Worm (Caenorhabditis elegans) whole organism, L1 larva: Measurements from ENCODE around the gene fbxb-49.
"Not testable (repeated sequence)": the region's sequence is repeated elsewhere in the genome, so short reads cannot be mapped to it uniquely, and the experiment has no call there.

Experiments used
- ama-1 ChIP-seq: fragments of 150-350 bp; optimal IDR thresholded peaks from 2 replicates; lab custom pipeline; 2014
- ceh-8 ChIP-seq: fragments of 200-800 bp; sonication (Bioruptor generic); optimal IDR thresholded peaks from 2 replicates; lab custom pipeline; 2018; ENCODE audit warnings: mild to moderate bottlenecking, missing genetic modification characterization, moderate library complexity, missing compliant biosample characterization
- ces-1 ChIP-seq: fragments of 150-350 bp; optimal IDR thresholded peaks from 2 replicates; lab custom pipeline; 2014; ENCODE audit warnings: missing biosample characterization, missing genetic modification reagents, missing genetic modification characterization
- efl-1 ChIP-seq, 4 experiments: fragments of 150-350 bp; optimal IDR thresholded peaks in 3 of 4; peaks in 1 of 4; 1 replicate in 1 of 4; 2 replicates in 3 of 4; lab custom pipeline; 2014; ENCODE audit warnings: missing biosample characterization in 2 of 4, missing genetic modification characterization in 2 of 4, missing genetic modification reagents in 2 of 4
- egl-27 ChIP-seq, 2 experiments: fragments of 150-350 bp in 1 of 2; sonication (generic microtip); optimal IDR thresholded peaks; 3 replicates each; lab custom pipeline; 2017 to 2018; ENCODE audit warnings: missing biosample characterization in 2 of 2, missing genetic modification characterization in 2 of 2, missing genetic modification reagents in 2 of 2
- elt-3 ChIP-seq, 6 experiments: fragments of 150-350 bp in 1 of 6; sonication (generic microtip); optimal IDR thresholded peaks; 2 replicates each; lab custom pipeline; 2017 to 2018; ENCODE audit warnings: missing biosample characterization in 6 of 6, missing genetic modification characterization in 6 of 6, inconsistent platforms in 1 of 6
- ets-5 ChIP-seq: fragments of 200-800 bp; sonication (Bioruptor generic); IDR thresholded peaks from 2 replicates; pipeline ENCODE4 v1.3.6; 2022; ENCODE audit warnings: missing genetic modification characterization, missing compliant biosample characterization
- fkh-4 ChIP-seq: sonication (generic microtip); optimal IDR thresholded peaks from 2 replicates; lab custom pipeline; 2016; ENCODE audit warnings: missing compliant biosample characterization, missing genetic modification characterization, borderline replicate concordance
- fkh-8 ChIP-seq: sonication (generic microtip); optimal IDR thresholded peaks from 2 replicates; lab custom pipeline; 2016; ENCODE audit warnings: mild to moderate bottlenecking, missing genetic modification characterization, missing compliant biosample characterization
- fos-1 ChIP-seq: fragments of 150-350 bp; optimal IDR thresholded peaks from 2 replicates; lab custom pipeline; 2014; ENCODE audit warnings: missing biosample characterization, missing genetic modification characterization
- irx-1 ChIP-seq: sonication (generic microtip); optimal IDR thresholded peaks from 2 replicates; lab custom pipeline; 2016; ENCODE audit warnings: missing genetic modification characterization, missing compliant biosample characterization
- jun-1 ChIP-seq: fragments of 150-350 bp; optimal IDR thresholded peaks from 2 replicates; lab custom pipeline; 2014; ENCODE audit warnings: missing biosample characterization, missing genetic modification reagents, missing genetic modification characterization
- lin-14 ChIP-seq: fragments of 200-800 bp; sonication (Bioruptor generic); optimal IDR thresholded peaks from 2 replicates; lab custom pipeline; 2018; ENCODE audit warnings: mild to moderate bottlenecking, missing genetic modification characterization, moderate library complexity, missing compliant biosample characterization
- lin-35 ChIP-seq, 2 experiments: fragments of 150-350 bp; optimal IDR thresholded peaks; 2 replicates each; lab custom pipeline; 2014; ENCODE audit warnings: missing biosample characterization in 2 of 2, missing genetic modification characterization in 2 of 2, missing genetic modification reagents in 2 of 2
- lin-39 ChIP-seq: fragments of 150-350 bp; optimal IDR thresholded peaks from 2 replicates; lab custom pipeline; 2014; ENCODE audit warnings: missing biosample characterization, missing genetic modification reagents, missing genetic modification characterization
- lsy-2 ChIP-seq, 2 experiments: fragments of 150-350 bp; optimal IDR thresholded peaks; 2 replicates each; lab custom pipeline; 2014; ENCODE audit warnings: missing biosample characterization in 2 of 2, missing genetic modification characterization in 2 of 2
- mep-1 ChIP-seq: fragments of 150-350 bp; optimal IDR thresholded peaks from 2 replicates; lab custom pipeline; 2014; ENCODE audit warnings: missing biosample characterization, missing genetic modification characterization
- nhr-19 ChIP-seq: fragments of 200-800 bp; sonication (Bioruptor generic); conservative IDR thresholded peaks from 2 replicates; pipeline ENCODE4 v1.3.6; 2022; ENCODE audit warnings: missing genetic modification characterization, missing compliant biosample characterization
- nhr-237 ChIP-seq: fragments of 150-350 bp; optimal IDR thresholded peaks from 2 replicates; lab custom pipeline; 2014; ENCODE audit warnings: missing biosample characterization, missing genetic modification characterization
- nhr-76 ChIP-seq: sonication (generic microtip); optimal IDR thresholded peaks from 2 replicates; lab custom pipeline; 2017; ENCODE audit warnings: missing biosample characterization, missing genetic modification characterization
- nhr-84 ChIP-seq: sonication (generic microtip); optimal IDR thresholded peaks from 2 replicates; lab custom pipeline; 2017; ENCODE audit warnings: missing biosample characterization, missing genetic modification characterization
- pag-3 ChIP-seq: sonication (generic microtip); optimal IDR thresholded peaks from 2 replicates; lab custom pipeline; 2017; ENCODE audit warnings: missing genetic modification characterization, mild to moderate bottlenecking, missing compliant biosample characterization, antibody characterized with exemption, borderline replicate concordance; ENCODE audit not compliant: insufficient read depth
- sptf-1 ChIP-seq: fragments of 150-350 bp; optimal IDR thresholded peaks from 2 replicates; lab custom pipeline; 2014; ENCODE audit warnings: missing biosample characterization, missing genetic modification characterization
- tbx-2 ChIP-seq: sonication (generic microtip); optimal IDR thresholded peaks from 2 replicates; lab custom pipeline; 2016; ENCODE audit warnings: missing genetic modification characterization, missing compliant biosample characterization
- vab-15 ChIP-seq: sonication (generic microtip); optimal IDR thresholded peaks from 2 replicates; lab custom pipeline; 2017; ENCODE audit warnings: missing genotype, mild to moderate bottlenecking, missing genetic modification characterization, missing compliant biosample characterization
- xbp-1 ChIP-seq: sonication (generic microtip); optimal IDR thresholded peaks from 2 replicates; lab custom pipeline; 2016; ENCODE audit warnings: missing genetic modification characterization, missing compliant biosample characterization
- zag-1 ChIP-seq: fragments of 150-350 bp; optimal IDR thresholded peaks from 2 replicates; lab custom pipeline; 2014; ENCODE audit warnings: missing biosample characterization, missing genetic modification characterization
- ztf-11 ChIP-seq, 2 experiments: sonication (generic microtip); optimal IDR thresholded peaks; 2 replicates each; lab custom pipeline; 2016 to 2017; ENCODE audit warnings: missing genetic modification characterization in 2 of 2, missing biosample characterization in 1 of 2, missing compliant biosample characterization in 1 of 2
- ztf-4 ChIP-seq: fragments of 150-350 bp; optimal IDR thresholded peaks from 2 replicates; lab custom pipeline; 2014; ENCODE audit warnings: missing biosample characterization, missing genetic modification characterization

The fbxb-49 gene

DNA sequence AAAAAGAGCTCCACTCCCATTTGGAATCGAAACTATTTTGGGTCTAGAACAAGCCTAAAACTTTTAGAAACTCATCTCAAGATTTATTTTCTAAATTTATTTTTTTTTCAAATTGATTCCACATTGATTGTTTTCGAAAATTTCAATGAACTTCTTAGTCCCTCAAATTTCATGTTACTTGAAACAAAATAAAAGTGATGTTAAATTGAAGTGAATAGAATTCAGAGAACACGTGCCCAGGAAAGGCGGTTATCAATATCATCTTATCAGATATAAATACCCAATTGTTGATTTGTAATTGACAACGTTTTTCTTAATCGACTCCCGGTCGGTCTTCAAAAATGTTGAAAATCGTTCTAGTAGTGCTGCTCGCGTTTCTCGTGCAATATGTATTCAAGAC is 27.7 kb upstream of the fbxb-49 start, which contains the start of gene poml-4:
poml-4 (plus strand) TSS at position 301 of the 400 bp plus-strand sequence.
- TF ChIP-seq ama-1 (lab: Kevin White, UChicago); elt-3 (tag; optimal IDR thresholded peaks at IDR 0.05; lab: Kevin White, UChicago); lsy-2 (tag; optimal IDR thresholded peaks at IDR 0.05; lab: Kevin White, UChicago): not testable (repeated sequence)

DNA sequence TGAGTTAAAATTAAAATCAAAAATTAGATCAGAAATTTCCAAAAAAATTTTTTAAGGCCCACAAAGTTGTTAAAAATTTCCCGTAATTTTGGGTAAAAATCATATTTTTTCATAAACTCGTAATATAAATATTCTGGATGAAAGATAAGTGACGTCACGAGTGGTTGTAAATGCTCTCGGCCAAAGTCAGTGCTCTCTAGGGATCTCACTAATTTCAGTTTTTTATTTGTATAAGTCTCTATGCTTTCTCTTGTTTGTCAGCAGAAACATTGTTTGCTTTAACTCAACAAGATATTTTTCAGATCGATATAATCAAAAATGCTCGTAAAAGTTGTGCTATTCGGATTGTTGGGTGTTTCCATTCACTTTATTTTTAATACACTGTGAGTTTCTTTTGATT is 25.1 kb upstream of the fbxb-49 start, which contains the start of gene K05F6.4:
K05F6.4 (plus strand) TSS at position 301 of the 400 bp plus-strand sequence.
- not testable (repeated sequence) for TF ChIP-seq lsy-2 (tag; optimal IDR thresholded peaks at IDR 0.05; lab: Kevin White, UChicago); lin-39 (tag; lab: Kevin White, UChicago); vab-15 (tag; lab: Kevin White, UChicago)

DNA sequence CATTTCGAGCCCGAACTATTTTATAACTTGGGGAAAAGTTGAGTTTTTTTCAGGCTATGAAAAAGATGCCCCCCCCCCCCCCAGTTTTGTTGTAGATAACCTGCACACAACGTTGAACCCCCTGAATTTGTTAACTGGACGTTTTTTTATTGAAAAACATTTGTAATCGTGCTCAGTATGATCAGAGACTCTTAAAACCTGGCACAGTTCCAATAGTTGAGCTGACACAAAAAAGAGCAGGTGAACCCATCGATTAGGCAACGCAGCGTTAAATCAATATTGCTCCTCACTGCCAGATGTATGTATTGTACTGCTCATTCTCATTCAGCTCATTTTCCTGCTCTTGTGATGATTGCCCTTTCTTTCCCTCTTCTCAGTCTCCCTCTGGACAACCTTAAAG is 22.7 kb upstream of the fbxb-49 start, which contains the start of gene K05F6.12:
K05F6.12 (plus strand) TSS at position 301 of the 400 bp plus-strand sequence.
- TF ChIP-seq fkh-8 (tag; lab: Kevin White, UChicago), result no peak
- no peak for TF ChIP-seq lin-35 (GFP tag; optimal IDR thresholded peaks at IDR 0.05; lab: Kevin White, UChicago)
- TF ChIP-seq mep-1 (tag; lab: Kevin White, UChicago), result no peak
- TF ChIP-seq ama-1 (lab: Kevin White, UChicago), result no peak
- no peak for TF ChIP-seq nhr-19
- TF ChIP-seq zag-1 (tag; lab: Kevin White, UChicago), result no peak
- TF ChIP-seq jun-1, result no peak
- TF ChIP-seq ces-1 (GFP tag; lab: Kevin White, UChicago), result no peak
- TF ChIP-seq irx-1, result no peak
- TF ChIP-seq ceh-8 (GFP tag; lab: Kevin White, UChicago), result no peak
- no peak for TF ChIP-seq efl-1 (optimal IDR thresholded peaks at IDR 0.05; lab: Kevin White, UChicago)
- TF ChIP-seq efl-1 (GFP tag; optimal IDR thresholded peaks at IDR 0.05 in 1 of 2; lab: Kevin White, UChicago), result no peak
- no peak for TF ChIP-seq nhr-76
- no peak for TF ChIP-seq sptf-1

DNA sequence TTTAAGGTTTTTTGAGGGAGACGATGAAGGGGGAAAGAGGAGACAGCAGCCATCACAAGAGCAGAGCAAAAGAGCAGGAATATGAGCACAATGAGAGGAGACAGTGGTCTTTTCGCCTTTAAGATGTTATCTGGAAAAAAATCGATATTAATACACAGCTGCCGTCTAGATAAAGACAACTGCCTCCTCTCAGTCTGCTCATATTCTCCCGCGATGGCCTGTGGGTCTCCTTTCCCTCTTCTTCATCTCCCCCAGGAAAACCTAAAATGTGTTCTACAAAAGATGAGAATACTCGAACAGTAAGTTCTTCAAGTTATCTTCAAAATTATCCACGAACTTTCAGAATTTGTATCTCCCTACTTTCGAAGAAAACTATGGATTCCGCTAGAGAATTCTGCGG is 17.8 kb upstream of the fbxb-49 start, which contains the start of the genes fbxb-52 and fbxb-51:
fbxb-52 (minus strand) TSS at position 101 of the 400 bp plus-strand sequence.
fbxb-51 (plus strand) TSS at position 212 of the 400 bp plus-strand sequence.
- TF ChIP-seq ama-1 (lab: Kevin White, UChicago), result no peak
- no peak for TF ChIP-seq lin-14 (GFP tag; lab: Kevin White, UChicago)
- no peak for TF ChIP-seq efl-1 (optimal IDR thresholded peaks at IDR 0.05; lab: Kevin White, UChicago)
- TF ChIP-seq efl-1 (GFP tag; optimal IDR thresholded peaks at IDR 0.05 in 1 of 2; lab: Kevin White, UChicago), result no peak
- TF ChIP-seq ets-5 (GFP tag; lab: Robert Waterston, UW), result no peak
- no peak for TF ChIP-seq nhr-84
- TF ChIP-seq jun-1, result no peak
- TF ChIP-seq fos-1 (tag; lab: Kevin White, UChicago), result no peak
- TF ChIP-seq xbp-1 (tag; lab: Kevin White, UChicago), result no peak
- TF ChIP-seq irx-1, result no peak
- no peak for TF ChIP-seq pag-3 (tag; lab: Kevin White, UChicago)
- no peak for TF ChIP-seq egl-27 (tag; optimal IDR thresholded peaks at IDR 0.05; lab: Kevin White, UChicago)

DNA sequence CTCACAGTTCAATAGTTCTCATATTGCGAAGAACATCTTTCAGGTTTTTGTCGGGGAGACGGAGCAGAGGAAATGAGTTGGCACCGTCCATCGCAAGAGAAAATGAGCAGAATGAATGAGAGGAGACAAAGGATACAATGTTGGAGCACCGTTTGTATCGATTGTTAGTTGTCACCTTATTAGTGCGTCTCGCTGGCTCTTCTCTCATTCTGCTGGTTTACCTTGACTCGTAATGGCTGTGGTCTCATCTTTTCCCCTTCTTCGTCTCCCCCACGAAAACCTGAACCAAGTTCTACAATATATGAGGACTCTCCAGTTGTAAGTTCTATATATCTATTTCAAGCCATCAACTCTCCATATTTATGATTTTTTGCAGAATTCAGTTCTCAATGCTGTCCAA is 12.1 kb upstream of the fbxb-49 start, which contains the start of the genes fbxb-54 and fbxb-50:
fbxb-54 (minus strand) TSS at position 101 of the 400 bp plus-strand sequence.
fbxb-50 (plus strand) TSS at position 227 of the 400 bp plus-strand sequence.
- TF ChIP-seq ztf-4 (tag; lab: Kevin White, UChicago); nhr-237 (tag; lab: Kevin White, UChicago); nhr-76: not testable (repeated sequence)

DNA sequence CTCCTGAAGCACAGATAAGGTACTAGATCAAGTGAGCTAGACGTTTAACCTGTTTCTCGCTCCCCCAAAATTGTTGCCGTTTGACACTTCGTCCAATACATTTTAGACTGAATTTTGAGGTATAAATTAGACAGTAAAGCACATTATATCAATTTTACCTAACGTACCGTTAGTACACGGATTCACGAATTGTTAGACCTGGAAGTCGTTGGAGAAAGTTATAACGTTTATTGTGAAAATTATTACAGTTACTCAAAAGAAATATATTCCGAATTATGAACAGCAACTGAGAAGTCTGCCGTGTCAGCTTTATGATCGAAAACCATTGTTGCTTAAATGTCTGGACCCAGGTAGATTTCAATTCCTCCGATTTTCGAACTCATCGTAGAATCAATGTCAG is 7.5 kb upstream of the fbxb-49 start:
- TF ChIP-seq ztf-11 (tag; optimal IDR thresholded peaks at IDR 0.05; lab: Kevin White, UChicago), result no peak
- no peak for TF ChIP-seq fkh-4 (tag; lab: Kevin White, UChicago)
- no peak for TF ChIP-seq efl-1 (optimal IDR thresholded peaks at IDR 0.05; lab: Kevin White, UChicago)
- TF ChIP-seq efl-1 (GFP tag; optimal IDR thresholded peaks at IDR 0.05 in 1 of 2; lab: Kevin White, UChicago), result peak in 1 of 2 experiments; percentile 91
- no peak for TF ChIP-seq tbx-2 (tag; lab: Kevin White, UChicago)
